Fruit fly (Drosophila melanogaster) whole organism, prepupa: ENCODE measurements around the gene CG14960.

Experiments
- Blimp-1 ChIP-seq: fragments of 200-800 bp; sonication (Bioruptor generic); optimal IDR thresholded peaks from 3 replicates; lab custom pipeline; 2017; ENCODE audit warnings: missing biosample characterization, missing genetic modification characterization, mild to moderate bottlenecking, moderate library complexity, missing genetic modification reagents
- CG10631 ChIP-seq: fragments of 200-800 bp; sonication (Bioruptor generic); optimal IDR thresholded peaks from 2 replicates; lab custom pipeline; 2016; ENCODE audit warnings: missing biosample characterization, missing genetic modification characterization
- CG10669 ChIP-seq: fragments of 200-800 bp; sonication (Bioruptor generic); optimal IDR thresholded peaks from 3 replicates; lab custom pipeline; 2018; ENCODE audit warnings: missing biosample characterization, mild to moderate bottlenecking, missing genetic modification characterization, moderate library complexity
- CG11902 ChIP-seq: fragments of 200-800 bp; sonication (Bioruptor generic); optimal IDR thresholded peaks from 3 replicates; lab custom pipeline; 2016; ENCODE audit warnings: missing biosample characterization, missing genetic modification characterization
- CG1621 ChIP-seq: fragments of 200-800 bp; sonication (Bioruptor generic); optimal IDR thresholded peaks from 3 replicates; lab custom pipeline; 2018; ENCODE audit warnings: missing biosample characterization, mild to moderate bottlenecking, missing genetic modification characterization
- CG32006 ChIP-seq: fragments of 200-800 bp; sonication (Bioruptor generic); optimal IDR thresholded peaks from 3 replicates; lab custom pipeline; 2017; ENCODE audit warnings: missing biosample characterization, mild to moderate bottlenecking, missing genetic modification characterization
- CG34406 ChIP-seq: fragments of 200-800 bp; sonication (Bioruptor generic); optimal IDR thresholded peaks from 3 replicates; lab custom pipeline; 2016; ENCODE audit warnings: missing biosample characterization, missing genetic modification characterization
- CG3919 ChIP-seq: fragments of 200-800 bp; sonication (Bioruptor generic); optimal IDR thresholded peaks from 3 replicates; lab custom pipeline; 2016; ENCODE audit warnings: missing biosample characterization, missing genetic modification characterization
- CG6163 ChIP-seq: fragments of 200-800 bp; sonication (Bioruptor generic); IDR thresholded peaks from 3 replicates; pipeline ENCODE4 v1.3.6; 2022; ENCODE audit warnings: missing biosample characterization, missing genetic modification characterization
- CG6276 ChIP-seq: fragments of 200-800 bp; sonication (Bioruptor generic); optimal IDR thresholded peaks from 2 replicates; lab custom pipeline; 2017; ENCODE audit warnings: missing biosample characterization, mild to moderate bottlenecking, missing genetic modification characterization
- CG6792 ChIP-seq: fragments of 200-800 bp; sonication (Bioruptor generic); optimal IDR thresholded peaks from 3 replicates; lab custom pipeline; 2016; ENCODE audit warnings: missing biosample characterization, missing genetic modification characterization
- CG6808 ChIP-seq: fragments of 200-800 bp; sonication (Bioruptor generic); optimal IDR thresholded peaks from 3 replicates; lab custom pipeline; 2017; ENCODE audit warnings: missing biosample characterization, missing genetic modification characterization, mild to moderate bottlenecking, moderate library complexity, missing genetic modification reagents
- CG6854 ChIP-seq: fragments of 200-800 bp; sonication (Bioruptor generic); optimal IDR thresholded peaks from 2 replicates; lab custom pipeline; 2017; ENCODE audit warnings: missing biosample characterization, mild to moderate bottlenecking, missing genetic modification characterization
- CG7368 ChIP-seq: fragments of 200-800 bp; sonication (Bioruptor generic); optimal IDR thresholded peaks from 3 replicates; lab custom pipeline; 2016; ENCODE audit warnings: missing biosample characterization, missing genetic modification characterization
- CG8119 ChIP-seq: fragments of 200-800 bp; sonication (Bioruptor generic); IDR thresholded peaks from 3 replicates; pipeline ENCODE4 v1.3.6; 2022; ENCODE audit warnings: missing biosample characterization, missing genetic modification characterization
- CG8319 ChIP-seq: fragments of 200-800 bp; sonication (Bioruptor generic); optimal IDR thresholded peaks from 3 replicates; lab custom pipeline; 2016; ENCODE audit warnings: missing biosample characterization, missing genetic modification characterization
- CG8632 ChIP-seq: fragments of 200-800 bp; sonication (Bioruptor generic); optimal IDR thresholded peaks from 3 replicates; lab custom pipeline; 2016; ENCODE audit warnings: missing biosample characterization, missing genetic modification characterization
- Eip75B ChIP-seq: fragments of 200-800 bp; sonication (Bioruptor generic); optimal IDR thresholded peaks from 3 replicates; lab custom pipeline; 2016; ENCODE audit warnings: missing biosample characterization, missing genetic modification characterization
- Eip78C ChIP-seq: fragments of 200-800 bp; sonication (Bioruptor generic); peaks from one replicate; lab custom pipeline; 2016; ENCODE audit warnings: missing biosample characterization, missing genetic modification characterization
- Eip93F ChIP-seq: fragments of 200-800 bp; sonication (Bioruptor generic); optimal IDR thresholded peaks from 2 replicates; lab custom pipeline; 2016; ENCODE audit warnings: missing biosample characterization, mild to moderate bottlenecking, missing genetic modification characterization
- Ets21C ChIP-seq: fragments of 200-800 bp; sonication (Bioruptor generic); optimal IDR thresholded peaks from 3 replicates; lab custom pipeline; 2016; ENCODE audit warnings: missing biosample characterization, missing genetic modification characterization
- Ets96B ChIP-seq: fragments of 200-800 bp; optimal IDR thresholded peaks from 2 replicates; lab custom pipeline; 2019; ENCODE audit warnings: missing biosample characterization, mild to moderate bottlenecking, missing genetic modification characterization, moderate library complexity
- Gug ChIP-seq: fragments of 200-800 bp; sonication (Bioruptor generic); IDR thresholded peaks from 2 replicates; pipeline ENCODE4 v1.3.6; 2022; ENCODE audit warnings: missing biosample characterization, missing genetic modification characterization
- Hr38 ChIP-seq: sonication (Bioruptor generic); optimal IDR thresholded peaks from 2 replicates; lab custom pipeline; 2016; ENCODE audit warnings: missing biosample characterization, missing genetic modification characterization
- Hr39 ChIP-seq: fragments of 200-800 bp; sonication (Bioruptor generic); optimal IDR thresholded peaks from 2 replicates; lab custom pipeline; 2016; ENCODE audit warnings: missing biosample characterization, missing genetic modification characterization
- Lpt ChIP-seq: fragments of 200-800 bp; sonication (Bioruptor generic); optimal IDR thresholded peaks from 3 replicates; lab custom pipeline; 2016; ENCODE audit warnings: missing biosample characterization, missing genetic modification characterization
- Met ChIP-seq: fragments of 200-800 bp; sonication (Bioruptor generic); optimal IDR thresholded peaks from 3 replicates; lab custom pipeline; 2016; ENCODE audit warnings: missing biosample characterization, missing genetic modification characterization
- OdsH ChIP-seq: fragments of 200-800 bp; sonication (Bioruptor generic); optimal IDR thresholded peaks from 3 replicates; lab custom pipeline; 2016; ENCODE audit warnings: missing biosample characterization, missing genetic modification characterization
- Smox ChIP-seq: fragments of 200-800 bp; sonication (Bioruptor generic); optimal IDR thresholded peaks from 3 replicates; lab custom pipeline; 2016; ENCODE audit warnings: missing biosample characterization, missing genetic modification characterization
- Sox102F ChIP-seq: fragments of 200-800 bp; sonication (Bioruptor generic); optimal IDR thresholded peaks from 2 replicates; lab custom pipeline; 2016; ENCODE audit warnings: missing biosample characterization, mild to moderate bottlenecking, missing genetic modification characterization
- Sox14 ChIP-seq: fragments of 200-800 bp; sonication (Bioruptor generic); optimal IDR thresholded peaks from 3 replicates; lab custom pipeline; 2016; ENCODE audit warnings: missing biosample characterization, missing genetic modification characterization
- Sox15 ChIP-seq: fragments of 200-800 bp; sonication (Bioruptor generic); optimal IDR thresholded peaks from 3 replicates; lab custom pipeline; 2016; ENCODE audit warnings: missing biosample characterization, missing genetic modification characterization
- achi ChIP-seq: fragments of 200-800 bp; sonication (Bioruptor generic); optimal IDR thresholded peaks from 3 replicates; lab custom pipeline; 2016; ENCODE audit warnings: missing biosample characterization, missing genetic modification characterization
- acj6 ChIP-seq: fragments of 200-800 bp; sonication (Bioruptor generic); optimal IDR thresholded peaks from 3 replicates; lab custom pipeline; 2016; ENCODE audit warnings: missing biosample characterization, missing genetic modification characterization
- eg ChIP-seq: fragments of 200-800 bp; sonication (Bioruptor generic); IDR thresholded peaks from 3 replicates; pipeline ENCODE4 v1.3.6; 2022; ENCODE audit warnings: missing biosample characterization, missing genetic modification characterization
- esn ChIP-seq: fragments of 200-800 bp; sonication (Bioruptor generic); optimal IDR thresholded peaks from 2 replicates; lab custom pipeline; 2016; ENCODE audit warnings: missing biosample characterization, mild to moderate bottlenecking, missing genetic modification characterization, moderate library complexity
- fd59A ChIP-seq: fragments of 200-800 bp; sonication (Bioruptor generic); optimal IDR thresholded peaks from 2 replicates; lab custom pipeline; 2017; ENCODE audit warnings: missing biosample characterization, mild to moderate bottlenecking, missing genetic modification characterization, missing genetic modification reagents
- fd85E ChIP-seq: fragments of 200-800 bp; sonication (Bioruptor generic); optimal IDR thresholded peaks from 3 replicates; lab custom pipeline; 2016; ENCODE audit warnings: missing biosample characterization, missing genetic modification characterization
- fkh ChIP-seq: fragments of 200-800 bp; sonication (Bioruptor generic); optimal IDR thresholded peaks from 3 replicates; lab custom pipeline; 2017; ENCODE audit warnings: missing biosample characterization, mild to moderate bottlenecking, missing genetic modification characterization, moderate library complexity
- lz ChIP-seq: fragments of 200-800 bp; sonication (Bioruptor generic); optimal IDR thresholded peaks from 3 replicates; lab custom pipeline; 2016; ENCODE audit warnings: missing biosample characterization, missing genetic modification characterization
- net ChIP-seq: fragments of 200-800 bp; sonication (Bioruptor generic); optimal IDR thresholded peaks from 3 replicates; lab custom pipeline; 2016; ENCODE audit warnings: missing biosample characterization, missing genetic modification characterization
- salr ChIP-seq, 2 experiments: fragments of 200-800 bp; sonication (Bioruptor generic); optimal IDR thresholded peaks; 3 replicates each; lab custom pipeline; 2016 to 2018; ENCODE audit warnings: missing biosample characterization in 2 of 2, missing genetic modification characterization in 2 of 2, mild to moderate bottlenecking in 1 of 2
- spab ChIP-seq: fragments of 200-800 bp; sonication (Bioruptor generic); optimal IDR thresholded peaks from 2 replicates; lab custom pipeline; 2017; ENCODE audit warnings: missing biosample characterization, mild to moderate bottlenecking, missing genetic modification characterization, missing genetic modification reagents
- ss ChIP-seq, 2 experiments: fragments of 200-800 bp; sonication (Bioruptor generic); optimal IDR thresholded peaks; 2 replicates in 1 of 2; 3 replicates in 1 of 2; lab custom pipeline; 2017 to 2018; ENCODE audit warnings: mild to moderate bottlenecking in 2 of 2, missing biosample characterization in 2 of 2, missing genetic modification characterization in 2 of 2, moderate library complexity in 1 of 2
- topi ChIP-seq: fragments of 200-800 bp; sonication (Bioruptor generic); optimal IDR thresholded peaks from 3 replicates; lab custom pipeline; 2016; ENCODE audit warnings: missing biosample characterization, missing genetic modification characterization
- vri ChIP-seq: fragments of 200-800 bp; sonication (Bioruptor generic); optimal IDR thresholded peaks from 3 replicates; lab custom pipeline; 2016; ENCODE audit warnings: missing biosample characterization, mild to moderate bottlenecking, missing genetic modification characterization

CG14960 gene

DNA sequence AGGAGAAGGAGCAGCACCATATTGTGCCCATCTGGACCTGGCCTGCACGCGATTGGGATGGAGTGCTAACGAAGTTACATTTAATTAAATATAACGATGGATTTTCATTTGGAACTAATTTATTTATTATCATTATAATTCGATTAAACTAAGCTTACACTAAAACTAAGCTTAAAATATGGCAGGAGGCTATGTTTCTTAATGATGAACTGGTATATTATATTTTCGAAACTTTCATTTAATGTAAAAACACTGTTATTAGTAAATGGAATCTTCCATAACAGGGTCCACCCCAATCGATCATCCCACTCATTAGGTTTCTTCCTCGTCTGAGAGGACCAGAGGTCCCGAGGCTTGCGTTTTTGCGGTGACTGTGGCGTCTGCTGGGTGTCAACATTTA, 25.6 kb upstream of the CG14960 start (continued):
- TF ChIP-seq salr (GFP tag; optimal IDR thresholded peaks at IDR 0.05; lab: Kevin White, UChicago) (peak; percentile 75 to 80), achi (peak; percentile 87), Eip93F (GFP tag; lab: Kevin White, UChicago) (peak; percentile 85), CG8632 (GFP tag; lab: Kevin White, UChicago) (peak; percentile 92), CG10669 (GFP tag; lab: Kevin White, UChicago) (peak; percentile 88), CG6792 (GFP tag; lab: Kevin White, UChicago) (peak; percentile 87), acj6 (GFP tag; lab: Kevin White, UChicago) (peak; percentile 88), CG10631 (GFP tag; lab: Kevin White, UChicago) (peak; percentile 88), Met (GFP tag; lab: Kevin White, UChicago) (peak; percentile 92), CG11902 (peak; percentile 47), Hr39 (GFP tag; lab: Kevin White, UChicago) (peak; percentile 78), CG34406 (GFP tag; lab: Kevin White, UChicago) (peak; percentile 89), fd59A (peak; percentile 90), ss (GFP tag; optimal IDR thresholded peaks at IDR 0.05; lab: Kevin White, UChicago) (peak; percentile 93 to 96), net (GFP tag; lab: Kevin White, UChicago) (peak; percentile 89), topi (peak; percentile 83), CG6854 (GFP tag; lab: Kevin White, UChicago) (no peak), OdsH (GFP tag; lab: Kevin White, UChicago) (peak; percentile 87), CG8119 (GFP tag; lab: Robert Waterston, UW) (peak; percentile 82), spab (GFP tag; lab: Kevin White, UChicago) (peak; percentile 86), Gug (peak; percentile 56), CG6276 (GFP tag; lab: Kevin White, UChicago) (no peak), Ets21C (GFP tag; lab: Kevin White, UChicago) (peak; percentile 67), esn (GFP tag; lab: Kevin White, UChicago) (peak; percentile 89), CG8319 (GFP tag; lab: Kevin White, UChicago) (peak; percentile 68)
- TF ChIP-seq, all 60 proteins: peak for 51

DNA sequence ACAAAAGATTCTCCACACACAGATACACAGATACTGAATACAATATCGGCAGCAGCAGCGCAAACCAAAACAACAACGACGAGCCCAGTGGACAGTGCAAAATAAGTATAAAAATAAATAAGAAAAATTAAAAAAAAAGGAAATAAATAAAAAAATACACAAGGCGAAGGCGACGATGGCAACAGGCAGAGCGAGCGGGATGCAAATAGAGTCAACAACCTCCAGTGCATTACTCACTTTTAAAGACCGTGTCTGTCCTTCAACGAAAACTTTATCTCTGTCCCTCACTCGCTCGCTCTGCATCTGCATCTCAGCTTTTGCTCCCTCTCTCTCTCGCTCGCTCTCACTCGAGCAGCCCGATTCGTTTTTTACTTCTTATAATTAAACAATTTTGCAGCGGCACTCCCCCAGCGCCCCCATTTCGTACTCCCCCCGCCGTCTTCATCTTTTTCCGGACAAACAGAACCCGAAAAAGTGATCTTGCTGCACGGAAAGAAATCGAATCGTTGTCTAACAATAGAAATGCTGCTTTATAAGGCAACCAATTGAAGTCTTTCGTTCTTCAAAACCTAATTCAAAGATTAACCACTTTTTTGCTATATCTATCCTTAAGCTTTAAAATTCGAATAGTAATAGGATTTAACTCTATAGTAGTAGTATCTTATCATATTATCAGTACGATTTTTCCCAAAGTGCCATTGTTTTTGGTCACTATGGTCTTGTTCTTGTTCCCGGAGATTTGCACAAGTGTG, 24.3 kb upstream of the CG14960 start:
- peak; percentile 94 for TF ChIP-seq Blimp-1 (GFP tag; lab: Kevin White, UChicago)
- TF ChIP-seq vri (GFP tag; lab: Kevin White, UChicago): peak; percentile 94
- TF ChIP-seq CG6808: peak; percentile 99
- peak; percentile 68 for TF ChIP-seq Smox (GFP tag; lab: Kevin White, UChicago)
- peak; percentile 98 for TF ChIP-seq Eip93F (GFP tag; lab: Kevin White, UChicago)
- TF ChIP-seq CG8119 (GFP tag; lab: Robert Waterston, UW): peak; percentile 95
- peak; percentile 82 for TF ChIP-seq Sox102F (GFP tag; lab: Kevin White, UChicago)
- peak; percentile 94 for TF ChIP-seq CG8632 (GFP tag; lab: Kevin White, UChicago)
- TF ChIP-seq eg: peak; percentile 97
- TF ChIP-seq esn (GFP tag; lab: Kevin White, UChicago): peak; percentile 90
- peak; percentile 99 for TF ChIP-seq Ets96B (tag; lab: Kevin White, UChicago)
- TF ChIP-seq Hr38: no peak
- TF ChIP-seq Ets21C (GFP tag; lab: Kevin White, UChicago): peak; percentile 86
- TF ChIP-seq CG1621 (tag; lab: Kevin White, UChicago): peak; percentile 97
- peak; percentile 83 for TF ChIP-seq fd59A
- peak; percentile 93 for TF ChIP-seq Eip75B (GFP tag; lab: Kevin White, UChicago)
- peak; percentile 63 for TF ChIP-seq Sox14
- TF ChIP-seq lz (GFP tag; lab: Kevin White, UChicago): peak; percentile 86
- TF ChIP-seq CG8319 (GFP tag; lab: Kevin White, UChicago): peak; percentile 87
- no peak for TF ChIP-seq fkh (GFP tag; lab: Kevin White, UChicago)
- peak; percentile 85 for TF ChIP-seq achi
- TF ChIP-seq Gug: peak; percentile 86
- TF ChIP-seq salr (GFP tag; optimal IDR thresholded peaks at IDR 0.05; lab: Kevin White, UChicago): peak; percentile 85 to 89
- TF ChIP-seq spab (GFP tag; lab: Kevin White, UChicago): peak; percentile 100
- TF ChIP-seq fd85E: peak; percentile 65
- TF ChIP-seq CG3919 (GFP tag; lab: Kevin White, UChicago): peak; percentile 87
- TF ChIP-seq CG34406 (GFP tag; lab: Kevin White, UChicago): peak; percentile 92
- TF ChIP-seq Sox15 (GFP tag; lab: Kevin White, UChicago): peak; percentile 57
- peak; percentile 90 for TF ChIP-seq Met (GFP tag; lab: Kevin White, UChicago)
- peak; percentile 99 for TF ChIP-seq CG10669 (GFP tag; lab: Kevin White, UChicago)
- peak; percentile 96 for TF ChIP-seq net (GFP tag; lab: Kevin White, UChicago)
- peak; percentile 86 for TF ChIP-seq Eip78C (GFP tag; lab: Kevin White, UChicago)
- peak; percentile 91 for TF ChIP-seq CG7368 (GFP tag; lab: Kevin White, UChicago)
- peak; percentile 72 for TF ChIP-seq CG32006
- peak; percentile 99 for TF ChIP-seq CG6163 (GFP tag; lab: Robert Waterston, UW)
- peak; percentile 93 for TF ChIP-seq Lpt (GFP tag; lab: Kevin White, UChicago)
